Worm (Caenorhabditis elegans): ENCODE results near the gene glr-2.

ce11 chrIII:7124364-7124763 lies 20.4 kb downstream of the glr-2 start, which contains the start of gene B0280.2:
- no peak for TF ChIP-seq T22C8.4 (GFP tag; IDR thresholded peaks at IDR 0.05)
- no peak for TF ChIP-seq ref-1 (GFP tag; conservative IDR thresholded peaks at IDR 0.05)
- TF ChIP-seq ztf-23 (GFP tag; IDR thresholded peaks at IDR 0.05), result no peak
- no peak for TF ChIP-seq cog-1 (tag; optimal IDR thresholded peaks at IDR 0.05)
- TF ChIP-seq flt-1 (GFP tag; IDR thresholded peaks at IDR 0.05), result no peak
- no peak for TF ChIP-seq ztf-29 (GFP tag; IDR thresholded peaks at IDR 0.05)
- no peak for TF ChIP-seq klf-2 (GFP tag; conservative IDR thresholded peaks at IDR 0.05)
- TF ChIP-seq med-1 (GFP tag; optimal IDR thresholded peaks at IDR 0.05; ENCODE audit: insufficient read depth), result no peak
